Worm (Caenorhabditis elegans) whole organism, young adult: ENCODE measurements around the gene T09F5.20.

Experiments used
- B0019.2 ChIP-seq: fragments of 200-800 bp; sonication (Bioruptor generic); conservative IDR thresholded peaks from 2 replicates; pipeline ENCODE4 v1.3.6; 2022; ENCODE audit warnings: missing genetic modification reagents, missing genetic modification characterization, missing compliant biosample characterization
- B0035.1 ChIP-seq: sonication (generic microtip); optimal IDR thresholded peaks from 2 replicates; lab custom pipeline; 2016; ENCODE audit warnings: missing genetic modification characterization, mild to moderate bottlenecking, missing compliant biosample characterization, missing genotype, missing genetic modification reagents
- B0261.1 ChIP-seq: sonication (generic microtip); optimal IDR thresholded peaks from 2 replicates; lab custom pipeline; 2016; ENCODE audit warnings: mild to moderate bottlenecking, missing genetic modification characterization, moderate library complexity, missing compliant biosample characterization
- D2030.7 ChIP-seq: fragments of 200-800 bp; sonication (Bioruptor generic); IDR thresholded peaks from 2 replicates; pipeline ENCODE4 v1.3.6; 2022; ENCODE audit warnings: missing genetic modification reagents, missing genetic modification characterization, missing compliant biosample characterization
- F22D6.2 ChIP-seq: sonication (generic microtip); optimal IDR thresholded peaks from 2 replicates; lab custom pipeline; 2016; ENCODE audit warnings: mild to moderate bottlenecking, missing genetic modification characterization, missing compliant biosample characterization
- F23B12.7 ChIP-seq: sonication (generic microtip); optimal IDR thresholded peaks from 2 replicates; lab custom pipeline; 2017; ENCODE audit warnings: missing genetic modification characterization, mild to moderate bottlenecking, missing compliant biosample characterization, antibody characterized with exemption, moderate library complexity; ENCODE audit not compliant: insufficient read depth
- F49E8.2 ChIP-seq: sonication (generic microtip); optimal IDR thresholded peaks from 3 replicates; lab custom pipeline; 2017; ENCODE audit warnings: missing genetic modification characterization, mild to moderate bottlenecking, missing compliant biosample characterization, antibody characterized with exemption, moderate library complexity; ENCODE audit not compliant: insufficient read depth
- F52B5.7 ChIP-seq: sonication (generic microtip); optimal IDR thresholded peaks from 2 replicates; lab custom pipeline; 2016; ENCODE audit warnings: mild to moderate bottlenecking, missing genetic modification characterization, missing compliant biosample characterization
- T07F8.4 ChIP-seq: sonication (generic microtip); optimal IDR thresholded peaks from 2 replicates; lab custom pipeline; 2016; ENCODE audit warnings: mild to moderate bottlenecking, missing genetic modification characterization, moderate library complexity, missing compliant biosample characterization
- Y53F4B.3 ChIP-seq: fragments of 200-800 bp; sonication (Bioruptor generic); IDR thresholded peaks from 2 replicates; pipeline ENCODE4 v1.3.6; 2022; ENCODE audit warnings: missing genetic modification reagents, missing genetic modification characterization, missing compliant biosample characterization
- Y56A3A.18 ChIP-seq: fragments of 200-800 bp; sonication (Bioruptor generic); IDR thresholded peaks from 2 replicates; pipeline ENCODE4 v1.3.6; 2022; ENCODE audit warnings: missing genetic modification reagents, missing genetic modification characterization, missing compliant biosample characterization
- Y95B8A.8 ChIP-seq: fragments of 200-800 bp; sonication (Bioruptor generic); IDR thresholded peaks from 2 replicates; pipeline ENCODE4 v1.3.6; 2022; ENCODE audit warnings: missing genetic modification reagents, missing genetic modification characterization, missing compliant biosample characterization
- ZK185.1 ChIP-seq: sonication (generic microtip); optimal IDR thresholded peaks from 2 replicates; lab custom pipeline; 2016; ENCODE audit warnings: mild to moderate bottlenecking, missing genetic modification characterization, missing compliant biosample characterization; ENCODE audit not compliant: poor library complexity, severe bottlenecking
- athp-1 ChIP-seq: sonication (generic microtip); optimal IDR thresholded peaks from 2 replicates; lab custom pipeline; 2017; ENCODE audit warnings: mild to moderate bottlenecking, missing genetic modification characterization, missing compliant biosample characterization
- attf-5 ChIP-seq: fragments of 200-800 bp; sonication (Bioruptor generic); optimal IDR thresholded peaks from 2 replicates; lab custom pipeline; 2018; ENCODE audit warnings: mild to moderate bottlenecking, missing genetic modification characterization, missing compliant biosample characterization
- attf-6 ChIP-seq: fragments of 200-800 bp; sonication (Bioruptor generic); IDR thresholded peaks from 2 replicates; pipeline ENCODE4 v1.3.6; 2022; ENCODE audit warnings: missing genetic modification reagents, missing genetic modification characterization, missing compliant biosample characterization
- ceh-27 ChIP-seq: fragments of 200-800 bp; sonication (Bioruptor generic); optimal IDR thresholded peaks from 2 replicates; lab custom pipeline; 2018; ENCODE audit warnings: mild to moderate bottlenecking, missing genetic modification characterization, moderate library complexity, missing compliant biosample characterization
- ceh-58 ChIP-seq: fragments of 200-800 bp; sonication (Bioruptor generic); IDR thresholded peaks from 2 replicates; pipeline ENCODE4 v1.3.6; 2022; ENCODE audit warnings: missing genetic modification characterization, missing compliant biosample characterization
- ceh-91 ChIP-seq: fragments of 200-800 bp; sonication (Bioruptor generic); IDR thresholded peaks from 2 replicates; pipeline ENCODE4 v1.3.6; 2022; ENCODE audit warnings: missing genetic modification reagents, missing genetic modification characterization, missing compliant biosample characterization
- chd-7 ChIP-seq: sonication (generic microtip); optimal IDR thresholded peaks from 2 replicates; lab custom pipeline; 2016; ENCODE audit warnings: mild to moderate bottlenecking, missing genetic modification characterization, moderate library complexity, missing compliant biosample characterization
- dox-1 ChIP-seq: fragments of 200-800 bp; sonication (Bioruptor generic); IDR thresholded peaks from 2 replicates; pipeline ENCODE4 v1.3.6; 2022; ENCODE audit warnings: missing genetic modification reagents, missing genetic modification characterization, missing compliant biosample characterization
- dpl-1 ChIP-seq: fragments of 150-350 bp; optimal IDR thresholded peaks from 2 replicates; lab custom pipeline; 2014; ENCODE audit warnings: missing biosample characterization, missing genetic modification reagents, missing genetic modification characterization
- efl-1 ChIP-seq: fragments of 150-350 bp; optimal IDR thresholded peaks from 2 replicates; lab custom pipeline; 2014; ENCODE audit warnings: missing biosample characterization, missing genetic modification reagents, missing genetic modification characterization
- egl-44 ChIP-seq: fragments of 200-800 bp; sonication (Bioruptor generic); IDR thresholded peaks from 2 replicates; pipeline ENCODE4 v1.3.6; 2022; ENCODE audit warnings: missing genetic modification reagents, missing genetic modification characterization, missing compliant biosample characterization
- ets-4 ChIP-seq: fragments of 200-800 bp; sonication (Bioruptor generic); optimal IDR thresholded peaks from 2 replicates; lab custom pipeline; 2018; ENCODE audit warnings: mild to moderate bottlenecking, missing genetic modification characterization, missing compliant biosample characterization
- gei-17 ChIP-seq: fragments of 200-800 bp; sonication (Bioruptor generic); optimal IDR thresholded peaks from 2 replicates; lab custom pipeline; 2018; ENCODE audit warnings: mild to moderate bottlenecking, missing genetic modification characterization, missing compliant biosample characterization
- hmg-1.2 ChIP-seq: fragments of 200-800 bp; sonication (Bioruptor generic); IDR thresholded peaks from 2 replicates; pipeline ENCODE4 v1.3.6; 2022; ENCODE audit warnings: missing genetic modification reagents, missing genetic modification characterization, missing compliant biosample characterization
- hrde-1 ChIP-seq: sonication (generic microtip); optimal IDR thresholded peaks from 2 replicates; lab custom pipeline; 2016; ENCODE audit warnings: missing genetic modification characterization, mild to moderate bottlenecking, missing compliant biosample characterization, moderate library complexity, missing genotype, missing genetic modification reagents, borderline replicate concordance
- lin-35 ChIP-seq, 3 experiments: fragments of 150-350 bp in 2 of 3; sonication (generic microtip) in 1 of 3; optimal IDR thresholded peaks; 2 replicates each; lab custom pipeline; 2014 to 2018; ENCODE audit warnings: missing biosample characterization in 3 of 3, missing genetic modification characterization in 3 of 3, missing genetic modification reagents in 3 of 3
- lin-54 ChIP-seq: fragments of 200-800 bp; sonication (Bioruptor generic); optimal IDR thresholded peaks from 2 replicates; lab custom pipeline; 2018; ENCODE audit warnings: mild to moderate bottlenecking, missing genetic modification characterization, missing compliant biosample characterization
- lsl-1 ChIP-seq: fragments of 200-800 bp; sonication (Bioruptor generic); optimal IDR thresholded peaks from 2 replicates; lab custom pipeline; 2018; ENCODE audit warnings: mild to moderate bottlenecking, missing genetic modification characterization, moderate library complexity, missing compliant biosample characterization
- madf-10 ChIP-seq: sonication (generic microtip); optimal IDR thresholded peaks from 2 replicates; lab custom pipeline; 2016; ENCODE audit warnings: mild to moderate bottlenecking, missing genetic modification characterization, missing compliant biosample characterization
- madf-6 ChIP-seq: fragments of 200-800 bp; sonication (Bioruptor generic); IDR thresholded peaks from 2 replicates; pipeline ENCODE4 v1.3.6; 2022; ENCODE audit warnings: missing genetic modification reagents, missing genetic modification characterization, missing compliant biosample characterization
- madf-8 ChIP-seq: fragments of 200-800 bp; sonication (Bioruptor generic); conservative IDR thresholded peaks from 2 replicates; pipeline ENCODE4 v1.3.6; 2022; ENCODE audit warnings: missing genetic modification reagents, missing genetic modification characterization, missing compliant biosample characterization
- mcd-1 ChIP-seq: fragments of 200-800 bp; sonication (Bioruptor generic); IDR thresholded peaks from 2 replicates; pipeline ENCODE4 v1.3.6; 2022; ENCODE audit warnings: missing genetic modification reagents, missing genetic modification characterization, missing compliant biosample characterization
- nhr-80 ChIP-seq: sonication (generic microtip); optimal IDR thresholded peaks from 2 replicates; lab custom pipeline; 2016; ENCODE audit warnings: missing genetic modification characterization, missing compliant biosample characterization
- pha-4 ChIP-seq: fragments of 150-350 bp; sonication (generic microtip); optimal IDR thresholded peaks from 2 replicates; lab custom pipeline; 2014; ENCODE audit warnings: missing biosample characterization, missing genetic modification reagents, missing genetic modification characterization
- rcor-1 ChIP-seq: fragments of 200-800 bp; sonication (Bioruptor generic); IDR thresholded peaks from 2 replicates; pipeline ENCODE4 v1.3.6; 2022; ENCODE audit warnings: missing genetic modification reagents, missing genetic modification characterization, missing compliant biosample characterization
- sdz-38 ChIP-seq: sonication (generic microtip); optimal IDR thresholded peaks from 2 replicates; lab custom pipeline; 2016; ENCODE audit warnings: missing genotype, missing genetic modification characterization, missing compliant biosample characterization
- snpc-4 ChIP-seq, 5 experiments: fragments of 150-350 bp in 1 of 5; sonication (generic microtip) in 4 of 5; optimal IDR thresholded peaks; 2 replicates each; lab custom pipeline; 2014 to 2018; ENCODE audit warnings: missing genetic modification characterization in 5 of 5, missing biosample characterization in 3 of 5, antibody characterized with exemption in 2 of 5, mild to moderate bottlenecking in 2 of 5, missing compliant biosample characterization in 2 of 5, missing genotype in 2 of 5, moderate library complexity in 2 of 5, missing genetic modification reagents in 1 of 5
- tbp1 ChIP-seq: fragments of 200-800 bp; sonication (Bioruptor generic); optimal IDR thresholded peaks from 2 replicates; lab custom pipeline; 2018; ENCODE audit warnings: mild to moderate bottlenecking, missing genetic modification characterization, missing compliant biosample characterization
- ztf-25 ChIP-seq: fragments of 200-800 bp; sonication (Bioruptor generic); IDR thresholded peaks from 2 replicates; pipeline ENCODE4 v1.3.6; 2022; ENCODE audit warnings: missing genetic modification reagents, missing genetic modification characterization, missing compliant biosample characterization
- ztf-28 ChIP-seq: fragments of 200-800 bp; sonication (Bioruptor generic); IDR thresholded peaks from 2 replicates; pipeline ENCODE4 v1.3.6; 2022; ENCODE audit warnings: missing genetic modification reagents, missing genetic modification characterization, missing compliant biosample characterization
- ztf-3 ChIP-seq: fragments of 200-800 bp; sonication (Bioruptor generic); optimal IDR thresholded peaks from 2 replicates; lab custom pipeline; 2018; ENCODE audit warnings: mild to moderate bottlenecking, missing genetic modification characterization, missing compliant biosample characterization

The T09F5.20 gene

ce11 chrV:15139811-15140210 is 7.9 kb downstream of the T09F5.20 start:
- peak; percentile 3 for TF ChIP-seq nhr-80 (tag; lab: Kevin White, UChicago)
- no peak for TF ChIP-seq sdz-38 (tag; lab: Kevin White, UChicago)

- no peak for TF ChIP-seq egl-44
- peak; percentile 73 for TF ChIP-seq attf-5
- TF ChIP-seq rcor-1 (GFP tag; lab: Robert Waterston, UW) = peak; percentile 51; the same call in 1 of the 2 replicates
- TF ChIP-seq dox-1 = peak; percentile 73
- no peak for TF ChIP-seq ceh-58 (GFP tag; lab: Robert Waterston, UW)
- peak; percentile 48 for TF ChIP-seq lsl-1 (GFP tag; lab: Kevin White, UChicago)
- peak; percentile 77 for TF ChIP-seq F49E8.2
- no peak for TF ChIP-seq attf-6 (GFP tag; lab: Robert Waterston, UW)
- TF ChIP-seq hrde-1 (tag; lab: Kevin White, UChicago) = no peak
- TF ChIP-seq hmg-1.2 (GFP tag; lab: Robert Waterston, UW) = peak; percentile 98
- TF ChIP-seq ztf-3 (GFP tag; lab: Kevin White, UChicago) = no peak
- no peak for TF ChIP-seq Y56A3A.18 (GFP tag; lab: Robert Waterston, UW)
- no peak for TF ChIP-seq chd-7 (tag; lab: Kevin White, UChicago)
- TF ChIP-seq madf-6 (GFP tag; lab: Robert Waterston, UW) = peak; percentile 40; the same call in 1 of the 2 replicates
- peak; percentile 6 for TF ChIP-seq ZK185.1 (tag; lab: Kevin White, UChicago)
- TF ChIP-seq lin-54 = peak; percentile 62
- TF ChIP-seq B0261.1 (tag; lab: Kevin White, UChicago) = no peak
- TF ChIP-seq dpl-1 (GFP tag; lab: Kevin White, UChicago) = peak; percentile 7
- no peak for TF ChIP-seq F52B5.7 (tag; lab: Kevin White, UChicago)
- peak; percentile 61 for TF ChIP-seq efl-1 (GFP tag; lab: Kevin White, UChicago)
- no peak for TF ChIP-seq ztf-25
- no peak for TF ChIP-seq gei-17 (GFP tag; lab: Kevin White, UChicago)
- TF ChIP-seq tbp1 (GFP tag; lab: Kevin White, UChicago) = peak; percentile 34
- TF ChIP-seq ets-4 = no peak
- peak; percentile 76 for TF ChIP-seq F23B12.7 (tag; lab: Kevin White, UChicago)
- TF ChIP-seq pha-4 (tag; lab: Kevin White, UChicago) = no peak
- TF ChIP-seq snpc-4 (GFP tag; optimal IDR thresholded peaks at IDR 0.05; lab: Kevin White, UChicago) = no peak
- peak in 3 of 4 experiments; percentile 5 to 66 (median 53) for TF ChIP-seq snpc-4 (tag; optimal IDR thresholded peaks at IDR 0.05; lab: Kevin White, UChicago)
- TF ChIP-seq ztf-28 (GFP tag; lab: Robert Waterston, UW) = no peak
- 0 out of 2 replicates have a peak, but pooled peaks have one; percentile 42 for TF ChIP-seq B0019.2
- peak; percentile 52 for TF ChIP-seq ceh-27 (GFP tag; lab: Kevin White, UChicago)
- TF ChIP-seq mcd-1 = peak; percentile 90
- no peak for TF ChIP-seq madf-8
- peak; percentile 8 for TF ChIP-seq madf-10 (tag; lab: Kevin White, UChicago)
- no peak for TF ChIP-seq B0035.1 (tag; lab: Kevin White, UChicago)
- peak; percentile 46 for TF ChIP-seq ceh-91 (GFP tag; lab: Robert Waterston, UW)
- peak; percentile 79 for TF ChIP-seq D2030.7
- TF ChIP-seq Y95B8A.8 (GFP tag; lab: Robert Waterston, UW) = 0 out of 2 replicates have a peak, but pooled peaks have one; percentile 31
- TF ChIP-seq athp-1 (tag; lab: Kevin White, UChicago) = no peak
- no peak for TF ChIP-seq Y53F4B.3
- TF ChIP-seq nhr-80 (tag; lab: Kevin White, UChicago) = peak; percentile 2
- TF ChIP-seq T07F8.4 (tag; lab: Kevin White, UChicago) = no peak
- TF ChIP-seq F22D6.2 = no peak
- TF ChIP-seq lin-35 (GFP tag; optimal IDR thresholded peaks at IDR 0.05; lab: Kevin White, UChicago) = peak in 1 of 3 experiments; percentile 53
- TF ChIP-seq sdz-38 (tag; lab: Kevin White, UChicago) = no peak
These were observed 10.9 kb downstream of the T09F5.20 start, which contains the start of gene aipl-1 for ce11 chrV:15136772-15137171. aipl-1 (minus strand) TSS chrV:15136801.
